Worm (Caenorhabditis elegans) whole organism, young adult: ENCODE measurements around the gene pals-19.

Experiments used
- F37B4.10 ChIP-seq: fragments of 200-800 bp; sonication (Bioruptor generic); IDR thresholded peaks from 2 replicates; pipeline ENCODE4 v1.3.6; 2022; ENCODE audit warnings: missing genetic modification characterization, missing compliant biosample characterization
- dpff-1 ChIP-seq: sonication (generic microtip); optimal IDR thresholded peaks from 2 replicates; lab custom pipeline; 2017; ENCODE audit warnings: mild to moderate bottlenecking, missing genetic modification characterization, missing compliant biosample characterization

DNA sequence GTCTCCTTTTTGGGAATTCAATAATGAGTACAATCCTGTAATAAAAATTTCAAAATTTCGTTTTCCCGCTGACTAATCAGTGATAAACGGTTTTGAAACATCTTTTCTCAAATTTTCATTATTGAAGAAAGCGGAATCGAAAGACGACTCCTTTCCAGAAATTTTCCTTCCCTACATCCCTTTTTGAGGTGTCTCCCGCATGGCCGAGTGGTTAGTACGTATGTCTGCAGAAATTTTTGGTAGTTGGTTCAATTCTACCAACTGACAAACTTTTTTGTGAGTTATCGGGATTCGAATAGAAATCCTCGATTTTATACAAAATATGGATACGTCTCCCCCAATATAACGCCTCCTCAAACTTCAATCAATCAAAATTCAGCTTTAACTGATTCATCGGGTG, 47.2 kb upstream of the pals-19 start:
- TF ChIP-seq F37B4.10 (GFP tag; lab: Robert Waterston, UW) (no peak), dpff-1 (tag; lab: Kevin White, UChicago) (no peak)
